Worm (Caenorhabditis elegans) whole organism, young adult: ENCODE data around the gene nipi-3.

Experiments
- B0035.1 ChIP-seq: sonication (generic microtip); optimal IDR thresholded peaks from 2 replicates; lab custom pipeline; 2016; ENCODE audit warnings: missing genetic modification characterization, mild to moderate bottlenecking, missing compliant biosample characterization, missing genotype, missing genetic modification reagents
- B0336.3 ChIP-seq: fragments of 200-800 bp; sonication (Bioruptor generic); IDR thresholded peaks from 2 replicates; pipeline ENCODE4 v1.3.6; 2022; ENCODE audit warnings: missing genetic modification characterization, missing compliant biosample characterization
- C06A6.2 ChIP-seq: fragments of 200-800 bp; sonication (Bioruptor generic); conservative IDR thresholded peaks from 2 replicates; pipeline ENCODE4 v1.3.6; 2022; ENCODE audit warnings: missing genetic modification characterization, missing compliant biosample characterization
- C17E4.6 ChIP-seq: fragments of 200-800 bp; sonication (Bioruptor generic); IDR thresholded peaks from 2 replicates; pipeline ENCODE4 v1.3.6; 2022; ENCODE audit warnings: missing genetic modification reagents, missing genetic modification characterization, missing compliant biosample characterization
- F37B4.10 ChIP-seq: fragments of 200-800 bp; sonication (Bioruptor generic); IDR thresholded peaks from 2 replicates; pipeline ENCODE4 v1.3.6; 2022; ENCODE audit warnings: missing genetic modification characterization, missing compliant biosample characterization
- F49E8.2 ChIP-seq: sonication (generic microtip); optimal IDR thresholded peaks from 3 replicates; lab custom pipeline; 2017; ENCODE audit warnings: missing genetic modification characterization, mild to moderate bottlenecking, missing compliant biosample characterization, antibody characterized with exemption, moderate library complexity; ENCODE audit not compliant: insufficient read depth
- F55B11.4 ChIP-seq: sonication (generic microtip); optimal IDR thresholded peaks from 2 replicates; lab custom pipeline; 2016; ENCODE audit warnings: missing compliant biosample characterization, missing genetic modification characterization, borderline replicate concordance; ENCODE audit not compliant: insufficient read depth
- Y53F4B.3 ChIP-seq: fragments of 200-800 bp; sonication (Bioruptor generic); IDR thresholded peaks from 2 replicates; pipeline ENCODE4 v1.3.6; 2022; ENCODE audit warnings: missing genetic modification reagents, missing genetic modification characterization, missing compliant biosample characterization
- Y53G8AR.9 ChIP-seq: fragments of 200-800 bp; sonication (Bioruptor generic); conservative IDR thresholded peaks from 2 replicates; pipeline ENCODE4 v1.3.6; 2022; ENCODE audit warnings: missing genetic modification reagents, missing genetic modification characterization, missing compliant biosample characterization
- Y95B8A.8 ChIP-seq: fragments of 200-800 bp; sonication (Bioruptor generic); IDR thresholded peaks from 2 replicates; pipeline ENCODE4 v1.3.6; 2022; ENCODE audit warnings: missing genetic modification reagents, missing genetic modification characterization, missing compliant biosample characterization
- aptf-2 ChIP-seq: fragments of 200-800 bp; sonication (Bioruptor generic); conservative IDR thresholded peaks from 2 replicates; pipeline ENCODE4 v1.3.6; 2022; ENCODE audit warnings: missing genetic modification reagents, missing genetic modification characterization, missing compliant biosample characterization
- bed-2 ChIP-seq: fragments of 200-800 bp; sonication (Bioruptor generic); IDR thresholded peaks from 2 replicates; pipeline ENCODE4 v1.3.6; 2022; ENCODE audit warnings: missing genetic modification reagents, missing genetic modification characterization, missing compliant biosample characterization
- cebp-1 ChIP-seq, 2 experiments: fragments of 200-800 bp in 1 of 2; sonication (Bioruptor generic) in 1 of 2; sonication (generic microtip) in 1 of 2; IDR thresholded peaks in 1 of 2; optimal IDR thresholded peaks in 1 of 2; 2 replicates each; pipeline versions ENCODE4 v1.3.6 to Lab custom; 2017 to 2022; ENCODE audit warnings: missing compliant biosample characterization in 2 of 2, missing genetic modification characterization in 2 of 2, mild to moderate bottlenecking in 1 of 2, missing genetic modification reagents in 1 of 2, moderate library complexity in 1 of 2
- ceh-91 ChIP-seq: fragments of 200-800 bp; sonication (Bioruptor generic); IDR thresholded peaks from 2 replicates; pipeline ENCODE4 v1.3.6; 2022; ENCODE audit warnings: missing genetic modification reagents, missing genetic modification characterization, missing compliant biosample characterization
- dpff-1 ChIP-seq: sonication (generic microtip); optimal IDR thresholded peaks from 2 replicates; lab custom pipeline; 2017; ENCODE audit warnings: mild to moderate bottlenecking, missing genetic modification characterization, missing compliant biosample characterization
- dpl-1 ChIP-seq: fragments of 150-350 bp; optimal IDR thresholded peaks from 2 replicates; lab custom pipeline; 2014; ENCODE audit warnings: missing biosample characterization, missing genetic modification reagents, missing genetic modification characterization
- efl-1 ChIP-seq: fragments of 150-350 bp; optimal IDR thresholded peaks from 2 replicates; lab custom pipeline; 2014; ENCODE audit warnings: missing biosample characterization, missing genetic modification reagents, missing genetic modification characterization
- egl-44 ChIP-seq: fragments of 200-800 bp; sonication (Bioruptor generic); IDR thresholded peaks from 2 replicates; pipeline ENCODE4 v1.3.6; 2022; ENCODE audit warnings: missing genetic modification reagents, missing genetic modification characterization, missing compliant biosample characterization
- ets-4 ChIP-seq: fragments of 200-800 bp; sonication (Bioruptor generic); optimal IDR thresholded peaks from 2 replicates; lab custom pipeline; 2018; ENCODE audit warnings: mild to moderate bottlenecking, missing genetic modification characterization, missing compliant biosample characterization
- gei-17 ChIP-seq: fragments of 200-800 bp; sonication (Bioruptor generic); optimal IDR thresholded peaks from 2 replicates; lab custom pipeline; 2018; ENCODE audit warnings: mild to moderate bottlenecking, missing genetic modification characterization, missing compliant biosample characterization
- hlh-26 ChIP-seq: fragments of 200-800 bp; sonication (Bioruptor generic); conservative IDR thresholded peaks from 2 replicates; pipeline ENCODE4 v1.3.6; 2022; ENCODE audit warnings: missing genetic modification reagents, missing genetic modification characterization, missing compliant biosample characterization
- hmg-1.2 ChIP-seq: fragments of 200-800 bp; sonication (Bioruptor generic); IDR thresholded peaks from 2 replicates; pipeline ENCODE4 v1.3.6; 2022; ENCODE audit warnings: missing genetic modification reagents, missing genetic modification characterization, missing compliant biosample characterization
- hmg-20 ChIP-seq: fragments of 200-800 bp; sonication (Bioruptor generic); IDR thresholded peaks from 2 replicates; pipeline ENCODE4 v1.3.6; 2022; ENCODE audit warnings: missing genetic modification reagents, missing genetic modification characterization, missing compliant biosample characterization
- hrde-1 ChIP-seq: sonication (generic microtip); optimal IDR thresholded peaks from 2 replicates; lab custom pipeline; 2016; ENCODE audit warnings: missing genetic modification characterization, mild to moderate bottlenecking, missing compliant biosample characterization, moderate library complexity, missing genotype, missing genetic modification reagents, borderline replicate concordance
- hsf-1 ChIP-seq: fragments of 200-800 bp; sonication (Bioruptor generic); IDR thresholded peaks from 2 replicates; pipeline ENCODE4 v1.3.6; 2022; ENCODE audit warnings: missing genetic modification reagents, missing genetic modification characterization, missing compliant biosample characterization
- lag-1 ChIP-seq: fragments of 200-800 bp; sonication (Bioruptor generic); IDR thresholded peaks from 2 replicates; pipeline ENCODE4 v1.3.6; 2022; ENCODE audit warnings: missing genetic modification reagents, missing genetic modification characterization, missing compliant biosample characterization
- lin-26 ChIP-seq: fragments of 200-800 bp; sonication (Bioruptor generic); IDR thresholded peaks from 2 replicates; pipeline ENCODE4 v1.3.6; 2022; ENCODE audit warnings: missing genetic modification reagents, missing genetic modification characterization, missing compliant biosample characterization
- lin-35 ChIP-seq, 3 experiments: fragments of 150-350 bp in 2 of 3; sonication (generic microtip) in 1 of 3; optimal IDR thresholded peaks; 2 replicates each; lab custom pipeline; 2014 to 2018; ENCODE audit warnings: missing biosample characterization in 3 of 3, missing genetic modification characterization in 3 of 3, missing genetic modification reagents in 3 of 3
- lin-40 ChIP-seq: sonication (generic microtip); optimal IDR thresholded peaks from 2 replicates; lab custom pipeline; 2016; ENCODE audit warnings: missing genetic modification characterization, mild to moderate bottlenecking, missing compliant biosample characterization, missing genotype, missing genetic modification reagents
- lin-54 ChIP-seq: fragments of 200-800 bp; sonication (Bioruptor generic); optimal IDR thresholded peaks from 2 replicates; lab custom pipeline; 2018; ENCODE audit warnings: mild to moderate bottlenecking, missing genetic modification characterization, missing compliant biosample characterization
- madf-10 ChIP-seq: sonication (generic microtip); optimal IDR thresholded peaks from 2 replicates; lab custom pipeline; 2016; ENCODE audit warnings: mild to moderate bottlenecking, missing genetic modification characterization, missing compliant biosample characterization
- madf-6 ChIP-seq: fragments of 200-800 bp; sonication (Bioruptor generic); IDR thresholded peaks from 2 replicates; pipeline ENCODE4 v1.3.6; 2022; ENCODE audit warnings: missing genetic modification reagents, missing genetic modification characterization, missing compliant biosample characterization
- mcd-1 ChIP-seq: fragments of 200-800 bp; sonication (Bioruptor generic); IDR thresholded peaks from 2 replicates; pipeline ENCODE4 v1.3.6; 2022; ENCODE audit warnings: missing genetic modification reagents, missing genetic modification characterization, missing compliant biosample characterization
- mes-4 ChIP-seq: sonication (generic microtip); optimal IDR thresholded peaks from 2 replicates; lab custom pipeline; 2016; ENCODE audit warnings: missing genotype, missing genetic modification characterization, missing compliant biosample characterization
- nfya-1 ChIP-seq: sonication (generic microtip); optimal IDR thresholded peaks from 2 replicates; lab custom pipeline; 2017; ENCODE audit warnings: antibody characterized with exemption, missing compliant biosample characterization, missing genetic modification characterization, borderline replicate concordance; ENCODE audit not compliant: insufficient read depth
- nhr-179 ChIP-seq: sonication (generic microtip); optimal IDR thresholded peaks from 2 replicates; lab custom pipeline; 2016; ENCODE audit warnings: mild to moderate bottlenecking, missing genetic modification characterization, missing compliant biosample characterization
- nhr-80 ChIP-seq: sonication (generic microtip); optimal IDR thresholded peaks from 2 replicates; lab custom pipeline; 2016; ENCODE audit warnings: missing genetic modification characterization, missing compliant biosample characterization
- pha-4 ChIP-seq: fragments of 150-350 bp; sonication (generic microtip); optimal IDR thresholded peaks from 2 replicates; lab custom pipeline; 2014; ENCODE audit warnings: missing biosample characterization, missing genetic modification reagents, missing genetic modification characterization
- rcor-1 ChIP-seq: fragments of 200-800 bp; sonication (Bioruptor generic); IDR thresholded peaks from 2 replicates; pipeline ENCODE4 v1.3.6; 2022; ENCODE audit warnings: missing genetic modification reagents, missing genetic modification characterization, missing compliant biosample characterization
- repo-1 ChIP-seq: sonication (generic microtip); optimal IDR thresholded peaks from 2 replicates; lab custom pipeline; 2017; ENCODE audit warnings: mild to moderate bottlenecking, missing genetic modification characterization, missing compliant biosample characterization
- somi-1 ChIP-seq: fragments of 200-800 bp; sonication (Bioruptor generic); optimal IDR thresholded peaks from 2 replicates; lab custom pipeline; 2018; ENCODE audit warnings: mild to moderate bottlenecking, missing genetic modification characterization, missing compliant biosample characterization
- sptf-2 ChIP-seq: fragments of 200-800 bp; sonication (Bioruptor generic); optimal IDR thresholded peaks from 2 replicates; lab custom pipeline; 2018; ENCODE audit warnings: mild to moderate bottlenecking, missing genetic modification characterization, missing compliant biosample characterization
- tbx-9 ChIP-seq: sonication (generic microtip); optimal IDR thresholded peaks from 2 replicates; lab custom pipeline; 2016; ENCODE audit warnings: borderline replicate concordance, missing genetic modification characterization, inconsistent platforms, missing compliant biosample characterization
- unc-62 ChIP-seq: fragments of 150-350 bp; optimal IDR thresholded peaks from 2 replicates; lab custom pipeline; 2014; ENCODE audit warnings: missing biosample characterization, missing genetic modification reagents, missing genetic modification characterization
- xnd-1 ChIP-seq: sonication (generic microtip); optimal IDR thresholded peaks from 2 replicates; lab custom pipeline; 2016; ENCODE audit warnings: missing genotype, missing genetic modification reagents, missing genetic modification characterization, missing compliant biosample characterization
- ztf-18 ChIP-seq: sonication (generic microtip); optimal IDR thresholded peaks from 2 replicates; lab custom pipeline; 2016; ENCODE audit warnings: missing genotype, mild to moderate bottlenecking, missing genetic modification characterization, missing compliant biosample characterization
- ztf-26 ChIP-seq: sonication (generic microtip); optimal IDR thresholded peaks from 2 replicates; lab custom pipeline; 2017; ENCODE audit warnings: missing genetic modification characterization, missing compliant biosample characterization

nipi-3 gene

ce11 chrX:15610527-15611091 is 2.8 kb downstream of the nipi-3 start (continued):
- TF ChIP-seq lag-1 (GFP tag; lab: Robert Waterston, UW): no peak
- TF ChIP-seq nhr-80 (tag; lab: Kevin White, UChicago): peak; percentile 98
- TF ChIP-seq xnd-1: no peak
- TF ChIP-seq F37B4.10 (GFP tag; lab: Robert Waterston, UW): no peak
- no peak for TF ChIP-seq mcd-1
- peak; percentile 91 for TF ChIP-seq B0336.3 (GFP tag; lab: Robert Waterston, UW)
- TF ChIP-seq repo-1 (tag; lab: Kevin White, UChicago): peak; percentile 49
- peak; percentile 51; the same call in 1 of the 2 replicates for TF ChIP-seq C06A6.2 (GFP tag; lab: Robert Waterston, UW)
- TF ChIP-seq ceh-91: no peak
- TF ChIP-seq hsf-1: no peak
- TF ChIP-seq hlh-26: no peak
- TF ChIP-seq lin-54 (GFP tag; lab: Kevin White, UChicago): peak; percentile 15
- no peak for TF ChIP-seq mes-4 (tag; lab: Kevin White, UChicago)
- no peak for TF ChIP-seq tbx-9 (tag; lab: Kevin White, UChicago)
- no peak for TF ChIP-seq nfya-1 (tag; lab: Kevin White, UChicago)
- TF ChIP-seq F55B11.4 (tag; lab: Kevin White, UChicago): no peak
- TF ChIP-seq Y95B8A.8: 0 out of 2 replicates have a peak, but pooled peaks have one; percentile 24
- TF ChIP-seq madf-10 (tag; lab: Kevin White, UChicago): peak; percentile 68
- TF ChIP-seq lin-40 (tag; lab: Kevin White, UChicago): peak; percentile 43
- TF ChIP-seq gei-17 (GFP tag; lab: Kevin White, UChicago): peak; percentile 17
- 0 out of 2 replicates have a peak, but pooled peaks have one; percentile 28 for TF ChIP-seq egl-44 (GFP tag; lab: Robert Waterston, UW)
- TF ChIP-seq ztf-26 (tag; lab: Kevin White, UChicago): peak; percentile 15
- TF ChIP-seq cebp-1 (GFP tag; IDR thresholded peaks at IDR 0.05; lab: Robert Waterston, UW): peak; percentile 99
- peak; percentile 99 for TF ChIP-seq cebp-1 (tag; optimal IDR thresholded peaks at IDR 0.05; lab: Kevin White, UChicago)
- peak; percentile 20; the same call in 1 of the 2 replicates for TF ChIP-seq hmg-1.2 (GFP tag; lab: Robert Waterston, UW)
- TF ChIP-seq aptf-2 (GFP tag; lab: Robert Waterston, UW): no peak
- TF ChIP-seq nhr-179 (tag; lab: Kevin White, UChicago): no peak
- peak; percentile 76 for TF ChIP-seq pha-4 (tag; lab: Kevin White, UChicago)
- peak; percentile 49 for TF ChIP-seq unc-62 (GFP tag; lab: Kevin White, UChicago)
- no peak for TF ChIP-seq B0035.1
- no peak for TF ChIP-seq sptf-2 (GFP tag; lab: Kevin White, UChicago)
- peak; percentile 32 for TF ChIP-seq ets-4
- no peak for TF ChIP-seq dpff-1 (tag; lab: Kevin White, UChicago)
- 0 out of 2 replicates have a peak, but pooled peaks have one; percentile 16 for TF ChIP-seq hmg-20 (GFP tag; lab: Robert Waterston, UW)
- no peak for TF ChIP-seq ztf-18
- no peak for TF ChIP-seq somi-1
- TF ChIP-seq F49E8.2 (tag; lab: Kevin White, UChicago): no peak
- no peak for TF ChIP-seq hrde-1
- TF ChIP-seq lin-35 (GFP tag; optimal IDR thresholded peaks at IDR 0.05; lab: Kevin White, UChicago): no peak
- TF ChIP-seq lin-26 (GFP tag; lab: Robert Waterston, UW): no peak
- no peak for TF ChIP-seq madf-6 (GFP tag; lab: Robert Waterston, UW)
- 0 out of 2 replicates have a peak, but pooled peaks have one; percentile 66 for TF ChIP-seq Y53G8AR.9 (GFP tag; lab: Robert Waterston, UW)
- no peak for TF ChIP-seq dpl-1 (GFP tag; lab: Kevin White, UChicago)
- TF ChIP-seq C17E4.6 (GFP tag; lab: Robert Waterston, UW): no peak
- peak; percentile 52 for TF ChIP-seq rcor-1 (GFP tag; lab: Robert Waterston, UW)
- TF ChIP-seq Y53F4B.3 (GFP tag; lab: Robert Waterston, UW): no peak
- no peak for TF ChIP-seq efl-1
- no peak for TF ChIP-seq bed-2 (GFP tag; lab: Robert Waterston, UW)
